Fruit fly (Drosophila melanogaster): ENCODE results near the gene CG6576.

Gene CG6576

DNA sequence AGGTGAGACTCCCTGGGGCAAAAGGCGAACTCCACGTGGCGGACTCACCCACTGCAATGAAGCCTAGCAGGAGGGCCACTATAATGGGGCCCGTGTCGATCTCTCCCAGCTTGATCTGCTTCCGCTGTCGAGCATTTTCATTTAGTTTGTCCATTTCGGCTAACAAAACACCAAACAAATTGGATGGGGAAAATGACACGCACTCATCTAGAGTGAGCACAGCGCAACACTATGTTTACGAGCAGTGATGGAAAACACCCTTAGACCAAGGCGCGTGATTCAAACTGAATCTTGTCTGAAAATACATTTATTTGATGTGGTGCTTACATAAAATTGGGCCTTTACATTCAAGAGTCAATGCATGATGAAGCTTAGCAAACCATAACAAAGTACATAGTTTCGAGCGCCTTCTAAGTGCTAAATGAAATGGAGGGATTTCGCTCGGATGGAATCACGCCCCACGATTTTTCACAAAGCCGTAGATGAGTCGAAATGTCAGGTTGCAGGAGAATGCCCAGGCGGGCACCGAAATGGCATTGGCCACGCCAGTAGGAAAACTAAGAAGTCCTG is 35.7 kb upstream of the CG6576 start, which contains the start of gene SrpRbeta (continued):
- TF ChIP-seq CG9932 (GFP tag; IDR thresholded peaks at IDR 0.05): peak; percentile 33; the same call in 1 of the 2 replicates
- TF ChIP-seq CG13123 (GFP tag; optimal IDR thresholded peaks at IDR 0.05): no peak
- TF ChIP-seq ro (GFP tag; IDR thresholded peaks at IDR 0.05): no peak
- no peak for TF ChIP-seq CG15696 (tag; optimal IDR thresholded peaks at IDR 0.05)
- TF ChIP-seq CG3407 (GFP tag; optimal IDR thresholded peaks at IDR 0.05): no peak
- no peak for TF ChIP-seq D (optimal IDR thresholded peaks at IDR 0.05)
- TF ChIP-seq D (GFP tag; optimal IDR thresholded peaks at IDR 0.05): no peak
- TF ChIP-seq Dref (GFP tag; IDR thresholded peaks at IDR 0.05): 0 out of 2 replicates have a peak, but pooled peaks have one; percentile 17
- TF ChIP-seq CG15479 (GFP tag; optimal IDR thresholded peaks at IDR 0.05): no peak
- no peak for TF ChIP-seq CG8944 (GFP tag; optimal IDR thresholded peaks at IDR 0.05)
- no peak for TF ChIP-seq tup (GFP tag; optimal IDR thresholded peaks at IDR 0.05)
- TF ChIP-seq Sin3A (optimal IDR thresholded peaks at IDR 0.05): peak; percentile 11
- TF ChIP-seq Dek (tag; optimal IDR thresholded peaks at IDR 0.05): no peak
- no peak for TF ChIP-seq Nf-YA (GFP tag; IDR thresholded peaks at IDR 0.05)
- TF ChIP-seq da (GFP tag; optimal IDR thresholded peaks at IDR 0.05): no peak
- peak; percentile 41 for TF ChIP-seq stwl (tag; optimal IDR thresholded peaks at IDR 0.05)
- no peak for TF ChIP-seq bab2 (GFP tag; optimal IDR thresholded peaks at IDR 0.05)
- no peak; the same call in 2 of the 3 replicates for TF ChIP-seq Dbx (GFP tag; IDR thresholded peaks at IDR 0.05)
- TF ChIP-seq CG15601 (tag; optimal IDR thresholded peaks at IDR 0.05): no peak
- no peak for TF ChIP-seq dmrt11E (tag; optimal IDR thresholded peaks at IDR 0.05)
- no peak for TF ChIP-seq cwo (GFP tag; optimal IDR thresholded peaks at IDR 0.05)
- TF ChIP-seq ttk (GFP tag; IDR thresholded peaks at IDR 0.05): no peak
- no peak for TF ChIP-seq gcm2 (GFP tag; optimal IDR thresholded peaks at IDR 0.05)
- TF ChIP-seq Hmx (GFP tag; optimal IDR thresholded peaks at IDR 0.05): no peak
- TF ChIP-seq CG8290 (GFP tag; optimal IDR thresholded peaks at IDR 0.05): no peak
- TF ChIP-seq CG8290 (tag; optimal IDR thresholded peaks at IDR 0.05): peak in 1 of 2 experiments; percentile 75
- TF ChIP-seq CG6813 (GFP tag; optimal IDR thresholded peaks at IDR 0.05): no peak
- TF ChIP-seq kay (GFP tag; optimal IDR thresholded peaks at IDR 0.05): peak; percentile 37
- peak; percentile 34 for TF ChIP-seq CG34376 (GFP tag; optimal IDR thresholded peaks at IDR 0.05)
- TF ChIP-seq CG15011 (GFP tag; optimal IDR thresholded peaks at IDR 0.05): no peak
- TF ChIP-seq eve (GFP tag; optimal IDR thresholded peaks at IDR 0.05): no peak
- no peak for TF ChIP-seq HLH3B (GFP tag; IDR thresholded peaks at IDR 0.05)
- TF ChIP-seq CG13287 (GFP tag; IDR thresholded peaks at IDR 0.05; ENCODE audit: partially characterized antibody): 0 out of 2 replicates have a peak, but pooled peaks have one; percentile 11
- TF ChIP-seq h (optimal IDR thresholded peaks at IDR 0.05): no peak
- no peak for TF ChIP-seq Gsc (GFP tag; IDR thresholded peaks at IDR 0.05)
- TF ChIP-seq PHDP (tag; optimal IDR thresholded peaks at IDR 0.05): peak; percentile 7
- TF ChIP-seq CG11696 (GFP tag; IDR thresholded peaks at IDR 0.05): no peak
- TF ChIP-seq dimm (GFP tag; IDR thresholded peaks at IDR 0.05): no peak
- TF ChIP-seq CG2712 (tag; optimal IDR thresholded peaks at IDR 0.05): no peak
- TF ChIP-seq Xbp1 (GFP tag; optimal IDR thresholded peaks at IDR 0.05): peak; percentile 50
- no peak for TF ChIP-seq Optix (GFP tag; IDR thresholded peaks at IDR 0.05)
- no peak for TF ChIP-seq dan (GFP tag; IDR thresholded peaks at IDR 0.05)
- peak; percentile 71 for TF ChIP-seq HmgZ (tag; optimal IDR thresholded peaks at IDR 0.05)
- TF ChIP-seq Blimp-1 (GFP tag; optimal IDR thresholded peaks at IDR 0.05): no peak
- no peak for TF ChIP-seq tll (GFP tag; optimal IDR thresholded peaks at IDR 0.05)
- TF ChIP-seq emc (GFP tag; optimal IDR thresholded peaks at IDR 0.05): no peak
- TF ChIP-seq Meics (GFP tag; optimal IDR thresholded peaks at IDR 0.05): peak; percentile 17
- TF ChIP-seq CG16815 (GFP tag; optimal IDR thresholded peaks at IDR 0.05): no peak
- TF ChIP-seq CG16813 (GFP tag; IDR thresholded peaks at IDR 0.05; ENCODE audit: partially characterized antibody): no peak
- no peak for TF ChIP-seq vnd (GFP tag; IDR thresholded peaks at IDR 0.05; ENCODE audit: partially characterized antibody)
- no peak for TF ChIP-seq HHEX (GFP tag; optimal IDR thresholded peaks at IDR 0.05)
